Fruit fly (Drosophila melanogaster) whole organism: ENCODE measurements around the gene CG1146.
A peak's percentile ranks its signal among the peaks of the same experiment; 100 is the strongest.

ENCODE experiments used
- CG8478 ChIP-seq: fragments of >200 bp; optimal IDR thresholded peaks from 2 replicates; lab custom pipeline; 2018; ENCODE audit warnings: inconsistent platforms
- Dll ChIP-seq: fragments of >200 bp; optimal IDR thresholded peaks from 2 replicates; lab custom pipeline; 2017
- EcR ChIP-seq, 2 experiments: fragments of >200 bp; optimal IDR thresholded peaks; 2 replicates each; lab custom pipeline; 2017; ENCODE audit warnings: missing biosample characterization in 2 of 2, missing genetic modification characterization in 2 of 2, missing genetic modification reagents in 2 of 2
- pan ChIP-seq: fragments of >200 bp; optimal IDR thresholded peaks from 2 replicates; lab custom pipeline; 2017
- psq ChIP-seq: fragments of >200 bp; optimal IDR thresholded peaks from 2 replicates; lab custom pipeline; 2017
- usp ChIP-seq: fragments of >200 bp; optimal IDR thresholded peaks from 2 replicates; lab custom pipeline; 2017; ENCODE audit warnings: missing biosample characterization, missing genetic modification characterization, mixed read lengths

CG1146 gene

dm6 chr3L:2530635-2531034, 42.0 kb downstream of the CG1146 start:
- TF ChIP-seq pan (lab: Kevin White, UChicago), result no peak
- no peak for TF ChIP-seq Dll (lab: Kevin White, UChicago)
- TF ChIP-seq EcR (GFP tag; optimal IDR thresholded peaks at IDR 0.05; lab: Kevin White, UChicago), result no peak
- TF ChIP-seq psq (lab: Kevin White, UChicago), result no peak
- no peak for TF ChIP-seq usp (GFP tag; lab: Kevin White, UChicago)
- TF ChIP-seq CG8478 (lab: Kevin White, UChicago), result no peak

dm6 chr3L:2531386-2532176, 43.0 kb downstream of the CG1146 start:
- no peak for TF ChIP-seq pan (lab: Kevin White, UChicago)
- no peak for TF ChIP-seq psq (lab: Kevin White, UChicago)
- TF ChIP-seq usp (GFP tag; lab: Kevin White, UChicago), result no peak
- no peak for TF ChIP-seq EcR (GFP tag; optimal IDR thresholded peaks at IDR 0.05; lab: Kevin White, UChicago)
- no peak for TF ChIP-seq Dll (lab: Kevin White, UChicago)
- TF ChIP-seq CG8478 (lab: Kevin White, UChicago), result no peak

- no peak for TF ChIP-seq Dll (lab: Kevin White, UChicago)
Observed at dm6 chr3L:2532377-2532776, 43.8 kb downstream of the CG1146 start.

DNA sequence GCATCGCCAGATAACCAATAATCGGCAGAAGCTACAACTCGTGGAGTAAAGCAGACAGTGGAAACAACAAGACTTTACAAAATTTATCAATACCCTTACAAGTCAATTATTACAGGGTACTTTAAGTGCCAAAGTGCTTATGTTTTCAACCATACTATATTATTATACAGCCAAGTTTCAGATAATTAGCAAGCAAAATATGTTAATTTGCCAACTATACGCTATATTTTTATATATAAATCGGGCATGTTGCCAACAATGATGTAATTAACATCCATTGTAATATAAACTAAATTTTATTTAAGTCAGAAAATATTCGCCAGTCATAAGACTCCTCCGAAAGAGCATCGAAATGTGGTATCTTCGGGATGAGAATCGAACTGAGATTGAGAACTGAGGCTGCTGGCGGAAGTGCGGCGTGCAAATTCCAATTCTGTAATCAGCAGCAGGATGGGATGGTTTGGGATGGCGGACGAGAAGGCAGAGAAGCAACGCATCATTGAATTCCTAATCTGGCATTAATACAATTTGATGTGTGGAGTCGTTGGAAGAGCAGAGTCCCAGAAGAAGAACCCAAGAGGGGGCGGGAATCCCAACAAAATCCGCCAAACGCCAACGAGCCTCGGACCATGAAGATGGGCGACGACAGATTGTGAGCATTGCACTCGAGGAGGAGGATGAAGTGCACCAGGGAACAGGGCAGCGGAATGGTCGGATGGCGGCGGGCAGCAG, 44.6 kb downstream of the CG1146 start:
- TF ChIP-seq EcR (GFP tag; optimal IDR thresholded peaks at IDR 0.05; lab: Kevin White, UChicago) (peak in 1 of 2 experiments; percentile 45), CG8478 (lab: Kevin White, UChicago) (no peak)

DNA sequence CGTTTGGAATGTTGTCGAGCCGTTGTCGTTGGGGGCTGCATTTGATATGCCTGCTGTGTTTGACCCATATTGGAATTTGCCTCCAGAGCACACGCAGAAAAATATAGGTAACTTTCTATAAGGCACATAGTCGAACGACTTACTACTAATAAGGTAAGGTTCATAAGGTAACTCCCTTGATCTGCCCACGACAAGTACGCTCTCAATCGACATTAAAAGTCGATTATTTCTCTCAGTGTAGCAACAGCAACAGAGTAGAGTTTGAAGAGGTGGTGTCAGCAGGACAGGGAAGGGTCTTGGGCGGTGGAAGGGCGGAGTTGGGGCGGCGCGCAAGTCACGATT, 45.1 kb downstream of the CG1146 start:
- TF ChIP-seq usp (GFP tag; lab: Kevin White, UChicago) (no peak), EcR (GFP tag; optimal IDR thresholded peaks at IDR 0.05; lab: Kevin White, UChicago) (no peak), pan (lab: Kevin White, UChicago) (no peak), CG8478 (lab: Kevin White, UChicago) (no peak), psq (lab: Kevin White, UChicago) (no peak), Dll (lab: Kevin White, UChicago) (no peak)

DNA sequence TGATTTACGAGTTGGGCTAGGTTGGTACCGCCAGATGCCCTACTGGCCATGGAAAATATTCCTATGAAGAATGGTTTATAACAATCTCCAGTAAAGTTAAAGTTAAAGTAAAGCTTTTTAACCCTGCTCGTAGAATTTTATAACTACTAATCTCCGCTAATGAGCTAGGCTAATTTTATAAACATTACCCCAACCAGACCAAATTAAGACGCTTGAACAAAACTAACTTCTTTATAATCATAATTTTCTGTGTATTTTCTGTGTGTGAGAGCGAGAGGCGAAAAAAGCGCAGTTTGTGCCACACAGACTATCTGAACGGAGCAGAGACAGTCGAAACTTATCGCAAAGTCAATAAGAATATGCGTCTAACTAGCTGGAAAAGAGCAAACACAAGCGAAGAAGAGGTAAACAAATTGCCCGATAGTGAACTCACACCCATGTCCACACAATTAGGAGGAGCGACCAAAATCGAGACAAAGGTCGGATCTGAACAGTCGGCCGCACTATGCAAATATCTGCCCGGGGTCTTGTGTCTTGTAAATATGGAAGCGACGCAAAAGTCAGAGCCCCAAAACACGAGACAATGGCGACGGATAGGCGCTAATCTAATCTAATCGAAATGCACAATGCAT, 48.5 kb downstream of the CG1146 start:
- TF ChIP-seq Dll (lab: Kevin White, UChicago) (no peak), EcR (GFP tag; optimal IDR thresholded peaks at IDR 0.05; lab: Kevin White, UChicago) (no peak), usp (GFP tag; lab: Kevin White, UChicago) (no peak), pan (lab: Kevin White, UChicago) (no peak), CG8478 (lab: Kevin White, UChicago) (no peak), psq (lab: Kevin White, UChicago) (no peak)

DNA sequence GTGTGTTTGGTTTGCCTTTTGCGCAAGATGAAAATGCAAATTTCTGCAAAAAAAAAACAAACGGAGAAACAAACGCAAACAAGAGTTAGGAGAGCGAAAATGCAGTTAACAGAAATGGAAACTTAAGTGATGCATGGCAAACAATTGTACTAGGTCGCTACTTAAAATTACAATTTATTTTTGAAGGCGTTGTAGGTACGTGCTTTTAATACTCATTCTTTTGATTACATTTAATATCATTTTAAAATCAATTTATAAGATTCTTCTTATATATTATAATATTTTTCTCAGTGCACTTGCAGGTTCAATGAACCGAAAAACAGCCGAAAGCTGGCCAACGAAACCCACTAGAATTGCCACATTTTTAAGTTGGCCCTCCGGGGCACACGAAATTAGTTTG, 52.8 kb downstream of the CG1146 start:
- TF ChIP-seq CG8478 (lab: Kevin White, UChicago) (no peak), Dll (lab: Kevin White, UChicago) (no peak), usp (GFP tag; lab: Kevin White, UChicago) (no peak), psq (lab: Kevin White, UChicago) (no peak), EcR (GFP tag; optimal IDR thresholded peaks at IDR 0.05; lab: Kevin White, UChicago) (no peak), pan (lab: Kevin White, UChicago) (no peak)
